Fruit fly (Drosophila melanogaster) whole organism, embryonic: ENCODE measurements around the gene CG4709.
A peak's percentile ranks its signal among the peaks of the same experiment; 100 is the strongest.

Experiments
- Adf1 ChIP-seq: fragments of 200-800 bp; sonication (Bioruptor generic); IDR thresholded peaks from 2 replicates; pipeline ENCODE4 v1.3.6; 2022; ENCODE audit warnings: missing biosample characterization, missing genetic modification characterization
- B-H1 ChIP-seq: fragments of 200-800 bp; sonication (Bioruptor generic); IDR thresholded peaks from 3 replicates; pipeline ENCODE4 v1.3.6; 2022; ENCODE audit warnings: missing biosample characterization, missing genetic modification characterization
- CG1024 ChIP-seq: fragments of 200-800 bp; sonication (Bioruptor generic); IDR thresholded peaks from 2 replicates; pipeline ENCODE4 v1.3.6; 2022; ENCODE audit warnings: missing biosample characterization, missing genetic modification characterization
- CG10543 ChIP-seq: fragments of 200-800 bp; sonication (Bioruptor generic); optimal IDR thresholded peaks from 3 replicates; lab custom pipeline; 2017; ENCODE audit warnings: missing biosample characterization, mild to moderate bottlenecking, missing genetic modification characterization, moderate library complexity
- CG10979 ChIP-seq: fragments of 200-800 bp; sonication (Bioruptor generic); optimal IDR thresholded peaks from 2 replicates; lab custom pipeline; 2018; ENCODE audit warnings: missing biosample characterization, mild to moderate bottlenecking, missing genetic modification characterization, moderate library complexity
- CG12071 ChIP-seq: fragments of 200-800 bp; sonication (Bioruptor generic); optimal IDR thresholded peaks from 3 replicates; lab custom pipeline; 2018; ENCODE audit warnings: missing biosample characterization, mild to moderate bottlenecking, missing genetic modification characterization
- CG12155 ChIP-seq: fragments of 200-800 bp; sonication (Bioruptor generic); optimal IDR thresholded peaks from 3 replicates; lab custom pipeline; 2016; ENCODE audit warnings: missing biosample characterization, missing genetic modification characterization
- CG14441 ChIP-seq: fragments of 200-800 bp; sonication (Bioruptor generic); IDR thresholded peaks from 2 replicates; pipeline ENCODE4 v1.3.6; 2022; ENCODE audit warnings: missing biosample characterization, missing genetic modification characterization
- CG14860 ChIP-seq: fragments of 200-800 bp; sonication (Bioruptor generic); IDR thresholded peaks from 3 replicates; pipeline ENCODE4 v1.3.6; 2022; ENCODE audit warnings: missing biosample characterization, missing genetic modification characterization; ENCODE audit not compliant: partially characterized antibody
- CG15011 ChIP-seq: fragments of 200-800 bp; sonication (Bioruptor generic); optimal IDR thresholded peaks from 3 replicates; lab custom pipeline; 2018; ENCODE audit warnings: missing biosample characterization, mild to moderate bottlenecking, missing genetic modification characterization
- CG15073 ChIP-seq: fragments of 200-800 bp; sonication (Bioruptor generic); optimal IDR thresholded peaks from 2 replicates; lab custom pipeline; 2016; ENCODE audit warnings: missing biosample characterization, missing genetic modification characterization
- CG1529 ChIP-seq: fragments of 200-800 bp; sonication (Bioruptor generic); optimal IDR thresholded peaks from 3 replicates; lab custom pipeline; 2018; ENCODE audit warnings: missing biosample characterization, missing genetic modification characterization
- CG17912 ChIP-seq: fragments of 200-800 bp; sonication (Bioruptor generic); optimal IDR thresholded peaks from 2 replicates; lab custom pipeline; 2018; ENCODE audit warnings: missing biosample characterization, mild to moderate bottlenecking, missing genetic modification characterization
- CG18011 ChIP-seq: fragments of 200-800 bp; sonication (Bioruptor generic); optimal IDR thresholded peaks from 2 replicates; lab custom pipeline; 2017; ENCODE audit warnings: missing biosample characterization, missing genetic modification characterization, mild to moderate bottlenecking, moderate library complexity, missing genotype
- CG18262 ChIP-seq: fragments of 200-800 bp; optimal IDR thresholded peaks from 3 replicates; lab custom pipeline; 2019; ENCODE audit warnings: missing biosample characterization, mild to moderate bottlenecking, missing genetic modification characterization, moderate library complexity
- CG2120 ChIP-seq: fragments of 200-800 bp; sonication (Bioruptor generic); optimal IDR thresholded peaks from 3 replicates; lab custom pipeline; 2016; ENCODE audit warnings: missing biosample characterization, missing genetic modification characterization
- CG30020 ChIP-seq: fragments of 200-800 bp; optimal IDR thresholded peaks from 2 replicates; lab custom pipeline; 2019; ENCODE audit warnings: missing biosample characterization, mild to moderate bottlenecking, missing genetic modification characterization, moderate library complexity
- CG30403 ChIP-seq: fragments of 200-800 bp; sonication (Bioruptor generic); optimal IDR thresholded peaks from 3 replicates; lab custom pipeline; 2016; ENCODE audit warnings: missing biosample characterization, missing genetic modification characterization
- CG42726 ChIP-seq: fragments of 200-800 bp; sonication (Bioruptor generic); IDR thresholded peaks from 2 replicates; pipeline ENCODE4 v1.3.6; 2022; ENCODE audit warnings: missing biosample characterization, missing genetic modification characterization; ENCODE audit not compliant: partially characterized antibody
- CG4730 ChIP-seq: fragments of 200-800 bp; sonication (Bioruptor generic); IDR thresholded peaks from 2 replicates; pipeline ENCODE4 v1.3.6; 2022; ENCODE audit warnings: missing biosample characterization, missing genetic modification characterization
- CG7271 ChIP-seq: fragments of 200-800 bp; sonication (Bioruptor generic); optimal IDR thresholded peaks from 2 replicates; lab custom pipeline; 2018; ENCODE audit warnings: missing biosample characterization, mild to moderate bottlenecking, missing genetic modification characterization, moderate library complexity
- CG9609 ChIP-seq: fragments of 200-800 bp; sonication (Bioruptor generic); optimal IDR thresholded peaks from 3 replicates; lab custom pipeline; 2016; ENCODE audit warnings: missing biosample characterization, missing genetic modification characterization
- CG9797 ChIP-seq: fragments of 200-800 bp; sonication (Bioruptor generic); optimal IDR thresholded peaks from 3 replicates; lab custom pipeline; 2018; ENCODE audit warnings: missing biosample characterization, mild to moderate bottlenecking, missing genetic modification characterization
- D ChIP-seq, 2 experiments: fragments of 200-800 bp in 1 of 2; fragments of >200 bp in 1 of 2; sonication (Bioruptor generic) in 1 of 2; optimal IDR thresholded peaks; 2 replicates in 1 of 2; 3 replicates in 1 of 2; lab custom pipeline; 2017; ENCODE audit warnings: mild to moderate bottlenecking in 1 of 2, missing biosample characterization in 1 of 2, missing genetic modification characterization in 1 of 2, missing genetic modification reagents in 1 of 2
- Doc2 ChIP-seq: fragments of 200-800 bp; sonication (Bioruptor generic); IDR thresholded peaks from 2 replicates; pipeline ENCODE4 v1.3.6; 2022; ENCODE audit warnings: missing biosample characterization, missing genetic modification characterization
- Hr39 ChIP-seq: fragments of >200 bp; optimal IDR thresholded peaks from 2 replicates; lab custom pipeline; 2017
- Meics ChIP-seq: fragments of 200-800 bp; sonication (Bioruptor generic); optimal IDR thresholded peaks from 2 replicates; lab custom pipeline; 2017; ENCODE audit warnings: missing biosample characterization, mild to moderate bottlenecking, missing genetic modification characterization
- NC2α ChIP-seq: fragments of 200-800 bp; sonication (Bioruptor generic); optimal IDR thresholded peaks from 2 replicates; lab custom pipeline; 2016; ENCODE audit warnings: missing biosample characterization, missing genetic modification characterization
- Nf-YC ChIP-seq: fragments of 200-800 bp; optimal IDR thresholded peaks from 3 replicates; lab custom pipeline; 2019; ENCODE audit warnings: missing biosample characterization, mild to moderate bottlenecking, missing genetic modification characterization, moderate library complexity
- Rx ChIP-seq: fragments of 200-800 bp; sonication (Bioruptor generic); IDR thresholded peaks from 2 replicates; pipeline ENCODE4 v1.3.6; 2022; ENCODE audit warnings: missing biosample characterization, missing genetic modification characterization
- Side ChIP-seq: fragments of 200-800 bp; sonication (Bioruptor generic); optimal IDR thresholded peaks from 2 replicates; lab custom pipeline; 2016; ENCODE audit warnings: missing biosample characterization, missing genetic modification characterization
- Sox100B ChIP-seq: fragments of 200-800 bp; sonication (Bioruptor generic); optimal IDR thresholded peaks from 3 replicates; lab custom pipeline; 2018; ENCODE audit warnings: missing biosample characterization, mild to moderate bottlenecking, missing genetic modification characterization
- Spps ChIP-seq: fragments of 200-800 bp; sonication (Bioruptor generic); optimal IDR thresholded peaks from 2 replicates; lab custom pipeline; 2018; ENCODE audit warnings: missing biosample characterization, mild to moderate bottlenecking, missing genetic modification characterization
- Sry-δ ChIP-seq: fragments of 200-800 bp; sonication (Bioruptor generic); optimal IDR thresholded peaks from 2 replicates; lab custom pipeline; 2016; ENCODE audit warnings: missing biosample characterization, missing genetic modification characterization
- Tbp ChIP-seq: fragments of >200 bp; optimal IDR thresholded peaks from 2 replicates; lab custom pipeline; 2018; ENCODE audit warnings: missing biosample characterization, missing genetic modification characterization
- ab ChIP-seq: fragments of 200-800 bp; sonication (Bioruptor generic); optimal IDR thresholded peaks from 2 replicates; lab custom pipeline; 2016; ENCODE audit warnings: missing biosample characterization, missing genetic modification characterization
- ci ChIP-seq: fragments of 200-800 bp; sonication (Bioruptor generic); IDR thresholded peaks from 3 replicates; pipeline ENCODE4 v1.3.6; 2022; ENCODE audit warnings: missing biosample characterization, missing genetic modification characterization
- dysf ChIP-seq: fragments of 200-800 bp; sonication (Bioruptor generic); IDR thresholded peaks from 3 replicates; pipeline ENCODE4 v1.3.6; 2022; ENCODE audit warnings: missing biosample characterization, missing genetic modification characterization
- exex ChIP-seq: fragments of 200-800 bp; sonication (Bioruptor generic); optimal IDR thresholded peaks from 4 replicates; lab custom pipeline; 2018; ENCODE audit warnings: missing biosample characterization, mild to moderate bottlenecking, missing genetic modification characterization, moderate library complexity
- fd64A ChIP-seq: fragments of 200-800 bp; sonication (Bioruptor generic); optimal IDR thresholded peaks from 3 replicates; lab custom pipeline; 2018; ENCODE audit warnings: missing biosample characterization, mild to moderate bottlenecking, missing genetic modification characterization
- gem ChIP-seq: fragments of 200-800 bp; sonication (Bioruptor generic); optimal IDR thresholded peaks from 2 replicates; lab custom pipeline; 2019; ENCODE audit warnings: missing biosample characterization, mild to moderate bottlenecking, missing genetic modification characterization, moderate library complexity
- gfzf ChIP-seq: fragments of 200-800 bp; sonication (Bioruptor generic); optimal IDR thresholded peaks from 2 replicates; lab custom pipeline; 2016; ENCODE audit warnings: missing biosample characterization, mild to moderate bottlenecking, missing genetic modification characterization, moderate library complexity
- h ChIP-seq: fragments of >200 bp; optimal IDR thresholded peaks from 2 replicates; lab custom pipeline; 2017
- ham ChIP-seq: fragments of 200-800 bp; sonication (Bioruptor generic); IDR thresholded peaks from 2 replicates; pipeline ENCODE4 v1.3.6; 2022; ENCODE audit warnings: missing biosample characterization, missing genetic modification characterization
- hkb ChIP-seq, 2 experiments: fragments of 200-800 bp in 1 of 2; fragments of >200 bp in 1 of 2; sonication (Bioruptor generic) in 1 of 2; IDR thresholded peaks in 1 of 2; optimal IDR thresholded peaks in 1 of 2; 2 replicates each; pipeline versions ENCODE4 v1.3.6 to Lab custom; 2017 to 2022; ENCODE audit warnings: missing biosample characterization in 1 of 2, missing genetic modification characterization in 1 of 2
- ind ChIP-seq: fragments of 200-800 bp; sonication (Bioruptor generic); optimal IDR thresholded peaks from 3 replicates; lab custom pipeline; 2016; ENCODE audit warnings: missing biosample characterization, missing genetic modification characterization
- insv ChIP-seq, 2 experiments: fragments of 200-800 bp; sonication (Bioruptor generic); optimal IDR thresholded peaks; 3 replicates each; lab custom pipeline; 2016 to 2018; ENCODE audit warnings: missing biosample characterization in 2 of 2, missing genetic modification characterization in 2 of 2
- mam ChIP-seq: fragments of 200-800 bp; sonication (Bioruptor generic); optimal IDR thresholded peaks from 3 replicates; lab custom pipeline; 2016; ENCODE audit warnings: missing biosample characterization, missing genetic modification characterization
- nerfin-1 ChIP-seq: fragments of 200-800 bp; sonication (Bioruptor generic); optimal IDR thresholded peaks from 3 replicates; lab custom pipeline; 2019; ENCODE audit warnings: missing biosample characterization, mild to moderate bottlenecking, missing genetic modification characterization, moderate library complexity
- nom ChIP-seq: fragments of 200-800 bp; sonication (Bioruptor generic); optimal IDR thresholded peaks from 2 replicates; lab custom pipeline; 2017; ENCODE audit warnings: missing biosample characterization, missing genetic modification characterization, mild to moderate bottlenecking, moderate library complexity, missing genetic modification reagents
- sisA ChIP-seq: fragments of 200-800 bp; sonication (Bioruptor generic); IDR thresholded peaks from 2 replicates; pipeline ENCODE4 v1.3.6; 2022; ENCODE audit warnings: missing biosample characterization, missing genetic modification characterization
- trem ChIP-seq: fragments of 200-800 bp; optimal IDR thresholded peaks from 3 replicates; lab custom pipeline; 2019; ENCODE audit warnings: missing biosample characterization, mild to moderate bottlenecking, missing genetic modification characterization, moderate library complexity

CG4709 gene

dm6 chr2L:9996553-9996952 lies 42.4 kb downstream of the CG4709 start (continued):
- TF ChIP-seq Rx (no peak), CG14441 (GFP tag; lab: Robert Waterston, UW) (no peak), ind (GFP tag; lab: Kevin White, UChicago) (peak; percentile 2), nerfin-1 (tag; lab: Kevin White, UChicago) (peak; percentile 26), Adf1 (GFP tag; lab: Robert Waterston, UW) (no peak), B-H1 (GFP tag; lab: Robert Waterston, UW) (no peak), CG9797 (GFP tag; lab: Kevin White, UChicago) (no peak), ab (GFP tag; lab: Kevin White, UChicago) (no peak), CG18262 (peak; percentile 66), NC2α (no peak), dysf (GFP tag; lab: Robert Waterston, UW) (no peak), Meics (GFP tag; lab: Kevin White, UChicago) (no peak), insv (GFP tag; optimal IDR thresholded peaks at IDR 0.05; lab: Kevin White, UChicago) (no peak), Hr39 (no peak), gem (tag; lab: Kevin White, UChicago) (peak; percentile 61), CG1024 (GFP tag; lab: Robert Waterston, UW) (no peak), CG2120 (GFP tag; lab: Kevin White, UChicago) (no peak), CG12155 (GFP tag; lab: Kevin White, UChicago) (no peak), Sry-δ (GFP tag; lab: Kevin White, UChicago) (peak; percentile 13), CG15073 (GFP tag; lab: Kevin White, UChicago) (no peak), ci (no peak), Doc2 (GFP tag; lab: Robert Waterston, UW) (no peak), CG42726 (GFP tag; lab: Robert Waterston, UW) (no peak), CG14860 (no peak), gfzf (GFP tag; lab: Kevin White, UChicago) (no peak), D (optimal IDR thresholded peaks at IDR 0.05; lab: Kevin White, UChicago) (no peak), D (GFP tag; optimal IDR thresholded peaks at IDR 0.05; lab: Kevin White, UChicago) (no peak), CG15011 (GFP tag; lab: Kevin White, UChicago) (no peak), Sox100B (GFP tag; lab: Kevin White, UChicago) (no peak), CG9609 (GFP tag; lab: Kevin White, UChicago) (no peak), CG10979 (tag; lab: Kevin White, UChicago) (peak; percentile 46), fd64A (GFP tag; lab: Kevin White, UChicago) (no peak), CG7271 (tag; lab: Kevin White, UChicago) (no peak), CG30403 (GFP tag; lab: Kevin White, UChicago) (peak; percentile 22), CG12071 (no peak), CG1529 (GFP tag; lab: Kevin White, UChicago) (no peak), ham (GFP tag; lab: Robert Waterston, UW) (no peak), trem (tag; lab: Kevin White, UChicago) (peak; percentile 60), hkb (optimal IDR thresholded peaks at IDR 0.05; lab: Kevin White, UChicago) (no peak), hkb (GFP tag; IDR thresholded peaks at IDR 0.05; lab: Robert Waterston, UW) (no peak), CG18011 (GFP tag; lab: Kevin White, UChicago) (no peak), h (lab: Kevin White, UChicago) (no peak), sisA (GFP tag; lab: Robert Waterston, UW) (no peak), CG4730 (GFP tag; lab: Robert Waterston, UW) (no peak), mam (GFP tag; lab: Kevin White, UChicago) (peak; percentile 21), CG17912 (GFP tag; lab: Kevin White, UChicago) (no peak), exex (no peak), Nf-YC (tag; lab: Kevin White, UChicago) (no peak), CG10543 (no peak), Tbp (GFP tag; lab: Kevin White, UChicago) (no peak), CG30020 (tag; lab: Kevin White, UChicago) (peak; percentile 19), Side (GFP tag; lab: Kevin White, UChicago) (no peak), nom (GFP tag; lab: Kevin White, UChicago) (no peak), Spps (tag; lab: Kevin White, UChicago) (no peak)
